Worm (Caenorhabditis elegans): ENCODE data around the gene rfs-1.

- TF ChIP-seq elt-3 (tag; optimal IDR thresholded peaks at IDR 0.05) (no peak), fos-1 (tag; optimal IDR thresholded peaks at IDR 0.05) (no peak), elt-2 (tag; optimal IDR thresholded peaks at IDR 0.05) (no peak), nhr-76 (tag; optimal IDR thresholded peaks at IDR 0.05) (no peak), ama-1 (optimal IDR thresholded peaks at IDR 0.05) (no peak), egl-27 (tag; optimal IDR thresholded peaks at IDR 0.05) (no peak), ztf-11 (tag; optimal IDR thresholded peaks at IDR 0.05) (no peak), nhr-23 (tag; optimal IDR thresholded peaks at IDR 0.05) (no peak)
Measured at ce11 chrIII:8249381-8249780, 23.1 kb downstream of the rfs-1 start, which contains the start of the genes C02F5.10 and C02F5.2.

Measured in whole organism, L3 larva.